Worm (Caenorhabditis elegans) whole organism, L1 larva: Measurements from ENCODE around the gene clec-264.

Experiments
- C04F5.9 ChIP-seq: sonication (generic microtip); optimal IDR thresholded peaks from 2 replicates; lab custom pipeline; 2016; ENCODE audit warnings: missing genetic modification characterization, missing compliant biosample characterization
- C34B4.2 ChIP-seq: sonication (generic microtip); optimal IDR thresholded peaks from 2 replicates; lab custom pipeline; 2017; ENCODE audit warnings: mild to moderate bottlenecking, missing genetic modification characterization, missing compliant biosample characterization
- F16B12.6 ChIP-seq: fragments of 150-350 bp; optimal IDR thresholded peaks from 2 replicates; lab custom pipeline; 2014; ENCODE audit warnings: missing biosample characterization, missing genetic modification characterization
- aha-1 ChIP-seq: fragments of 150-350 bp; optimal IDR thresholded peaks from 2 replicates; lab custom pipeline; 2014; ENCODE audit warnings: missing biosample characterization, missing genetic modification characterization
- blmp-1 ChIP-seq: fragments of 150-350 bp; optimal IDR thresholded peaks from 2 replicates; lab custom pipeline; 2014; ENCODE audit warnings: missing biosample characterization, missing genetic modification characterization
- ceh-82 ChIP-seq, 3 experiments: fragments of 150-350 bp in 1 of 3; sonication (generic microtip) in 2 of 3; optimal IDR thresholded peaks; 2 replicates each; lab custom pipeline; 2014 to 2017; ENCODE audit warnings: missing biosample characterization in 3 of 3, missing genetic modification characterization in 3 of 3
- ceh-90 ChIP-seq: sonication (generic microtip); optimal IDR thresholded peaks from 2 replicates; lab custom pipeline; 2016; ENCODE audit warnings: missing genetic modification characterization, missing compliant biosample characterization
- ces-1 ChIP-seq: fragments of 150-350 bp; optimal IDR thresholded peaks from 2 replicates; lab custom pipeline; 2014; ENCODE audit warnings: missing biosample characterization, missing genetic modification reagents, missing genetic modification characterization
- dpl-1 ChIP-seq, 3 experiments: fragments of 150-350 bp in 2 of 3; sonication (generic microtip) in 1 of 3; optimal IDR thresholded peaks; 2 replicates each; lab custom pipeline; 2014 to 2017; ENCODE audit warnings: missing biosample characterization in 3 of 3, missing genetic modification characterization in 3 of 3, missing genetic modification reagents in 3 of 3
- dsc-1 ChIP-seq: sonication (generic microtip); optimal IDR thresholded peaks from 2 replicates; lab custom pipeline; 2016; ENCODE audit warnings: mild to moderate bottlenecking, missing genetic modification characterization, missing compliant biosample characterization
- efl-1 ChIP-seq, 4 experiments: fragments of 150-350 bp; optimal IDR thresholded peaks in 3 of 4; peaks in 1 of 4; 1 replicate in 1 of 4; 2 replicates in 3 of 4; lab custom pipeline; 2014; ENCODE audit warnings: missing biosample characterization in 2 of 4, missing genetic modification characterization in 2 of 4, missing genetic modification reagents in 2 of 4
- elt-3 ChIP-seq, 6 experiments: fragments of 150-350 bp in 1 of 6; sonication (generic microtip); optimal IDR thresholded peaks; 2 replicates each; lab custom pipeline; 2017 to 2018; ENCODE audit warnings: missing biosample characterization in 6 of 6, missing genetic modification characterization in 6 of 6, inconsistent platforms in 1 of 6
- ets-5 ChIP-seq: fragments of 200-800 bp; sonication (Bioruptor generic); IDR thresholded peaks from 2 replicates; pipeline ENCODE4 v1.3.6; 2022; ENCODE audit warnings: missing genetic modification characterization, missing compliant biosample characterization
- fkh-8 ChIP-seq: sonication (generic microtip); optimal IDR thresholded peaks from 2 replicates; lab custom pipeline; 2016; ENCODE audit warnings: mild to moderate bottlenecking, missing genetic modification characterization, missing compliant biosample characterization
- hlh-17 ChIP-seq: fragments of 200-800 bp; sonication (Bioruptor generic); optimal IDR thresholded peaks from 2 replicates; lab custom pipeline; 2018; ENCODE audit warnings: missing genetic modification characterization, mild to moderate bottlenecking, missing compliant biosample characterization, moderate library complexity, borderline replicate concordance
- lin-14 ChIP-seq: fragments of 200-800 bp; sonication (Bioruptor generic); optimal IDR thresholded peaks from 2 replicates; lab custom pipeline; 2018; ENCODE audit warnings: mild to moderate bottlenecking, missing genetic modification characterization, moderate library complexity, missing compliant biosample characterization
- lin-39 ChIP-seq: fragments of 150-350 bp; optimal IDR thresholded peaks from 2 replicates; lab custom pipeline; 2014; ENCODE audit warnings: missing biosample characterization, missing genetic modification reagents, missing genetic modification characterization
- nhr-11 ChIP-seq: fragments of 150-350 bp; optimal IDR thresholded peaks from 2 replicates; lab custom pipeline; 2014; ENCODE audit warnings: missing biosample characterization, missing genetic modification characterization
- nhr-28 ChIP-seq: fragments of 150-350 bp; optimal IDR thresholded peaks from 2 replicates; lab custom pipeline; 2014; ENCODE audit warnings: missing biosample characterization, missing genetic modification characterization
- nhr-76 ChIP-seq: sonication (generic microtip); optimal IDR thresholded peaks from 2 replicates; lab custom pipeline; 2017; ENCODE audit warnings: missing biosample characterization, missing genetic modification characterization
- nhr-77 ChIP-seq: fragments of 150-350 bp; optimal IDR thresholded peaks from 2 replicates; lab custom pipeline; 2014; ENCODE audit warnings: missing biosample characterization, missing genetic modification characterization
- nhr-85 ChIP-seq: sonication (generic microtip); peaks from one replicate; lab custom pipeline; 2016; ENCODE audit warnings: missing genetic modification characterization, inconsistent platforms, missing compliant biosample characterization
- pag-3 ChIP-seq: sonication (generic microtip); optimal IDR thresholded peaks from 2 replicates; lab custom pipeline; 2017; ENCODE audit warnings: missing genetic modification characterization, mild to moderate bottlenecking, missing compliant biosample characterization, antibody characterized with exemption, borderline replicate concordance; ENCODE audit not compliant: insufficient read depth
- snpc-4 ChIP-seq: fragments of 150-350 bp; optimal IDR thresholded peaks from 2 replicates; lab custom pipeline; 2014; ENCODE audit warnings: missing biosample characterization, missing genetic modification characterization
- sox-4 ChIP-seq: sonication (generic microtip); optimal IDR thresholded peaks from 2 replicates; lab custom pipeline; 2016; ENCODE audit warnings: missing genetic modification characterization, missing compliant biosample characterization
- swsn-7 ChIP-seq: sonication (generic microtip); optimal IDR thresholded peaks from 2 replicates; lab custom pipeline; 2016; ENCODE audit warnings: missing genetic modification characterization, missing compliant biosample characterization
- tbx-2 ChIP-seq: sonication (generic microtip); optimal IDR thresholded peaks from 2 replicates; lab custom pipeline; 2016; ENCODE audit warnings: missing genetic modification characterization, missing compliant biosample characterization
- tlp-1 ChIP-seq: fragments of 150-350 bp; optimal IDR thresholded peaks from 2 replicates; lab custom pipeline; 2014; ENCODE audit warnings: missing biosample characterization, missing genetic modification characterization
- unc-130 ChIP-seq: fragments of 150-350 bp; optimal IDR thresholded peaks from 2 replicates; lab custom pipeline; 2017; ENCODE audit warnings: missing biosample characterization, missing genetic modification characterization, inconsistent platforms
- unc-62 ChIP-seq: fragments of 150-350 bp; optimal IDR thresholded peaks from 2 replicates; lab custom pipeline; 2014; ENCODE audit warnings: missing biosample characterization, missing genetic modification reagents, missing genetic modification characterization
- unc-86 ChIP-seq: sonication (generic microtip); optimal IDR thresholded peaks from 2 replicates; lab custom pipeline; 2016; ENCODE audit warnings: missing genetic modification characterization, missing compliant biosample characterization

clec-264 gene

DNA sequence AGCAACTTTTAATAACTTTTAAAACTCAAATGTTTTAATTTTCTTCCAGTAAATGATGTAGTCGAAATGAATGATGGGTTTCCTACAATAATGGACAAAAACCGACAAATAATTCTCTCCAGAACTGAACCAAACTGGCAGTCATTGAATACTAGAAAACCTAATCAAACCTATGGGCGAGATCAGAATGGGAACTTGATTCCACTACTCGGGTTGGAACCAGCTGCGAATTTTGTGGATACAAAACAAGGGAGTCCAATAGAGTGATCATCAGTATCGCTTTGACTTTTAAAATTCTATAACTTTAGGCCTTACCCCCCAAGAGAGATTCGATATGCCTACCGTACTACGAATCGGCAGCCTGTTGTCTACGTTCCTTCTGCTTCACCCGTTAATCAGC lies 23.9 kb downstream of the clec-264 start:
- TF ChIP-seq nhr-76 (tag; lab: Kevin White, UChicago) = no peak
- TF ChIP-seq F16B12.6 (tag; lab: Kevin White, UChicago) = no peak
- TF ChIP-seq tbx-2 (tag; lab: Kevin White, UChicago) = no peak
- no peak for TF ChIP-seq ets-5 (GFP tag; lab: Robert Waterston, UW)
- no peak for TF ChIP-seq dpl-1 (GFP tag; optimal IDR thresholded peaks at IDR 0.05; lab: Kevin White, UChicago)

- no peak for TF ChIP-seq nhr-76 (tag; lab: Kevin White, UChicago)
- no peak for TF ChIP-seq elt-3 (tag; optimal IDR thresholded peaks at IDR 0.05; lab: Kevin White, UChicago)
- no peak for TF ChIP-seq nhr-28 (tag; lab: Kevin White, UChicago)
- no peak for TF ChIP-seq tlp-1 (tag; lab: Kevin White, UChicago)
- no peak for TF ChIP-seq ces-1 (GFP tag; lab: Kevin White, UChicago)
- no peak for TF ChIP-seq snpc-4 (tag; lab: Kevin White, UChicago)
- TF ChIP-seq nhr-77 = no peak
- TF ChIP-seq dsc-1 (tag; lab: Kevin White, UChicago) = no peak
- no peak for TF ChIP-seq aha-1 (tag; lab: Kevin White, UChicago)
- TF ChIP-seq hlh-17 (GFP tag; lab: Kevin White, UChicago) = no peak
- no peak for TF ChIP-seq unc-62 (GFP tag; lab: Kevin White, UChicago)
- TF ChIP-seq fkh-8 (tag; lab: Kevin White, UChicago) = no peak
- TF ChIP-seq ceh-82 (tag; optimal IDR thresholded peaks at IDR 0.05; lab: Kevin White, UChicago) = no peak
- no peak for TF ChIP-seq unc-130 (tag; lab: Kevin White, UChicago)
- TF ChIP-seq ceh-90 (tag; lab: Kevin White, UChicago) = no peak
- TF ChIP-seq sox-4 (tag; lab: Kevin White, UChicago) = no peak
- TF ChIP-seq pag-3 (tag; lab: Kevin White, UChicago) = no peak
These were observed 25.4 kb downstream of the clec-264 start, which contains the start of the genes gcy-22 and grl-14 for ce11 chrV:20824962-20825609. Gene gcy-22, minus strand, starts transcription at chrV:20825062. Gene grl-14, plus strand, starts transcription at chrV:20825559.

DNA sequence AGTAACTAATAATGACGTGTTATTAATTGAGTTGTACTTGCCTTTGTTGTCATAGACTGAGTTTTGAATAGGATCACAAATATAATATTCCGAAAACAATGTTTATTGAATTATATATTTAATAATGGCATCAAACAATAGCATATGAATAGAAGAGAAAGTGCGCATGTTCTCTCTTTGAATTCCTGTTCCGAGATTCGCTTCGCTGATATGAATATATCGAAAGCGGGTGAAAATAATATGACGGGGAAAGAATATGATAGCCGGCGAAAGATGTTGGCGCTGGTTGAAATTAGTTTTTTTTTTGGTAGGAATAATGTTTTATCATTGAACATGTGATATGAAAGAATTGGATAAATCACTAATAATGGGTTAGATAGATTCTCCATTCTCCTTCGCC lies 30.5 kb downstream of the clec-264 start, which contains the start of gene T03D8.6:
TSS of gene T03D8.6 (minus strand) at position 298 of the 400 bp plus-strand sequence.
- TF ChIP-seq sox-4 (tag; lab: Kevin White, UChicago) = no peak
- TF ChIP-seq dsc-1 (tag; lab: Kevin White, UChicago) = no peak
- peak; percentile 68 for TF ChIP-seq blmp-1
- no peak for TF ChIP-seq C34B4.2
- no peak for TF ChIP-seq unc-86

- TF ChIP-seq unc-130 (tag; lab: Kevin White, UChicago) (no peak), ces-1 (GFP tag; lab: Kevin White, UChicago) (no peak), swsn-7 (tag; lab: Kevin White, UChicago) (no peak), nhr-11 (tag; lab: Kevin White, UChicago) (no peak)
These were observed 34.7 kb downstream of the clec-264 start, which contains the start of gene sshk-1 for ce11 chrV:20815842-20816241. Gene sshk-1, plus strand, starts transcription at chrV:20816142.

DNA sequence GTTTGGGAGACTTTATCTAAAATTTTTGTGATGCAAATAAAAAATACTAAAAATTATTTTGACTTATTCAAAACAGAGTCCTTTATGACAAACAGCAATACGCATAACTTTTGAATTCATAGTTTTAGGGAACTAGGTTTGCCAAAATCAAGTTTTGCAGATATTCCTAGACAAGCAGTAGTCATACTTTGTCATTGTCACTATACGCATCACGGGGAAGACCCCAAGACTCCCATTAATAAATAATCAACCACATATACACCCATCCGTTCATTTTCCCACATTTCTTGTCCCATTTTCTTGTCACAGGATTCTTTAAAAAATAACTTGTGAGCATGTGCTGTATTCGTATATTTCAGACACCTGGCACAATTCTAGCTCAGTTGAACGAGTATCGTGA lies 36.1 kb downstream of the clec-264 start, which contains the start of gene Y44A6D.7:
TSS of gene Y44A6D.7 (plus strand) at position 301 of the 400 bp plus-strand sequence.
- no peak for TF ChIP-seq lin-39 (tag; lab: Kevin White, UChicago)
- TF ChIP-seq nhr-85 (tag; lab: Kevin White, UChicago) = peak; percentile 30

DNA sequence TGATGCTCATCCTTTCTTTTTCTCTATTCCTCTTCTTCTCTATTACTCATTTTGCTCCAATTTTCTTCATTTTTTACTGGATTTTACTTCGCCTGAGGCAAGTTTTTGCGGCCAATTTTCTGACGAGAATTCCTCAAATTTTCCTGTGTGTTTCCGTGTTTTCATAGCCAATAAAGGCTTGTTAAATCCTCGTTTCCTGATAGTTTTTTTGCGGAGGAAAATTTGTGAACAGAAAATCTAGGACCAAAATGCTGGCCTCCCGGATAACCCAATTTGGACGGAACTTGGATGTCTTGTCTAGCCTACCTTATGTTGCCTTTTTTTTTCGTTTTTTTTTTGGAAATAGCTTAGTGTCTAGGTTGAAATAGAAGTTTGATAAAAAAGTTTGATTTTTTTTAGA lies 36.9 kb downstream of the clec-264 start:
- no peak for TF ChIP-seq efl-1 (optimal IDR thresholded peaks at IDR 0.05; lab: Kevin White, UChicago)
- peak in 1 of 2 experiments; percentile 7 for TF ChIP-seq efl-1 (GFP tag; optimal IDR thresholded peaks at IDR 0.05 in 1 of 2; lab: Kevin White, UChicago)
- peak; percentile 56 for TF ChIP-seq lin-14 (GFP tag; lab: Kevin White, UChicago)
- TF ChIP-seq C04F5.9 = no peak
- TF ChIP-seq, all 84 proteins: peak for 2
